Worm (Caenorhabditis elegans): Measurements from ENCODE around the gene flcn-1.

ce11 chrII:6973501-6973900, 44.9 kb downstream of the flcn-1 start, which contains the start of gene sod-1:
- TF ChIP-seq snu-23 (GFP tag; optimal IDR thresholded peaks at IDR 0.05) (peak; percentile 32), skn-1 (tag; optimal IDR thresholded peaks at IDR 0.05) (peak; percentile 75)

Data from whole organism, L1 larva.